Fruit fly (Drosophila melanogaster) whole organism, embryonic: ENCODE results near the gene PIG-Wb.

ENCODE experiments used
- Aef1 ChIP-seq: fragments of 200-800 bp; sonication (Bioruptor generic); IDR thresholded peaks from 3 replicates; pipeline ENCODE4 v1.3.6; 2022; ENCODE audit warnings: missing biosample characterization, missing genetic modification characterization
- Atf-2 ChIP-seq: fragments of 200-800 bp; sonication (Bioruptor generic); optimal IDR thresholded peaks from 2 replicates; lab custom pipeline; 2016; ENCODE audit warnings: missing biosample characterization, missing genetic modification characterization
- BtbVII ChIP-seq: fragments of 200-800 bp; sonication (Bioruptor generic); optimal IDR thresholded peaks from 3 replicates; lab custom pipeline; 2017; ENCODE audit warnings: missing biosample characterization, mild to moderate bottlenecking, missing genetic modification characterization
- Bteb2 ChIP-seq: fragments of 200-800 bp; sonication (Bioruptor generic); optimal IDR thresholded peaks from 2 replicates; lab custom pipeline; 2016; ENCODE audit warnings: missing biosample characterization, missing genetic modification characterization
- CG10431 ChIP-seq: fragments of 200-800 bp; sonication (Bioruptor generic); optimal IDR thresholded peaks from 3 replicates; lab custom pipeline; 2018; ENCODE audit warnings: missing biosample characterization, mild to moderate bottlenecking, missing genetic modification characterization
- CG12155 ChIP-seq: fragments of 200-800 bp; sonication (Bioruptor generic); optimal IDR thresholded peaks from 3 replicates; lab custom pipeline; 2016; ENCODE audit warnings: missing biosample characterization, missing genetic modification characterization
- CG12769 ChIP-seq: fragments of 200-800 bp; sonication (Bioruptor generic); optimal IDR thresholded peaks from 2 replicates; lab custom pipeline; 2019; ENCODE audit warnings: missing biosample characterization, mild to moderate bottlenecking, missing genetic modification characterization, moderate library complexity
- CG13296 ChIP-seq: fragments of 200-800 bp; sonication (Bioruptor generic); optimal IDR thresholded peaks from 3 replicates; lab custom pipeline; 2018; ENCODE audit warnings: missing biosample characterization, mild to moderate bottlenecking, missing genetic modification characterization
- CG14710 ChIP-seq: fragments of 200-800 bp; sonication (Bioruptor generic); optimal IDR thresholded peaks from 3 replicates; lab custom pipeline; 2019; ENCODE audit warnings: missing biosample characterization, mild to moderate bottlenecking, missing genetic modification characterization, moderate library complexity
- CG18619 ChIP-seq: fragments of 200-800 bp; sonication (Bioruptor generic); optimal IDR thresholded peaks from 3 replicates; lab custom pipeline; 2017; ENCODE audit warnings: missing biosample characterization, mild to moderate bottlenecking, missing genetic modification characterization
- CG2199 ChIP-seq: fragments of 200-800 bp; sonication (Bioruptor generic); IDR thresholded peaks from 3 replicates; pipeline ENCODE4 v1.3.6; 2022; ENCODE audit warnings: missing biosample characterization, missing genetic modification characterization
- CG2678 ChIP-seq: fragments of 200-800 bp; sonication (Bioruptor generic); optimal IDR thresholded peaks from 3 replicates; lab custom pipeline; 2019; ENCODE audit warnings: missing biosample characterization, mild to moderate bottlenecking, missing genetic modification characterization, moderate library complexity
- CG3407 ChIP-seq: fragments of 200-800 bp; sonication (Bioruptor generic); optimal IDR thresholded peaks from 2 replicates; lab custom pipeline; 2018; ENCODE audit warnings: missing biosample characterization, mild to moderate bottlenecking, missing genetic modification characterization
- CG3726 ChIP-seq: fragments of 200-800 bp; sonication (Bioruptor generic); IDR thresholded peaks from 3 replicates; pipeline ENCODE4, ENCODE4 v1.3.6; 2022; ENCODE audit warnings: missing biosample characterization, missing genetic modification characterization
- CG6813 ChIP-seq: fragments of 200-800 bp; sonication (Bioruptor generic); optimal IDR thresholded peaks from 2 replicates; lab custom pipeline; 2017; ENCODE audit warnings: missing biosample characterization, missing genetic modification characterization, mild to moderate bottlenecking, moderate library complexity, missing genetic modification reagents
- CG6854 ChIP-seq: fragments of 200-800 bp; sonication (Bioruptor generic); optimal IDR thresholded peaks from 3 replicates; lab custom pipeline; 2017; ENCODE audit warnings: missing biosample characterization, mild to moderate bottlenecking, missing genetic modification characterization
- D19B ChIP-seq: fragments of 200-800 bp; sonication (Bioruptor generic); optimal IDR thresholded peaks from 2 replicates; lab custom pipeline; 2017; ENCODE audit warnings: missing biosample characterization, mild to moderate bottlenecking, missing genetic modification characterization
- Dp ChIP-seq: fragments of 200-800 bp; sonication (Bioruptor generic); optimal IDR thresholded peaks from 2 replicates; lab custom pipeline; 2018; ENCODE audit warnings: missing biosample characterization, mild to moderate bottlenecking, missing genetic modification characterization, moderate library complexity
- Dref ChIP-seq: fragments of 200-800 bp; sonication (Bioruptor generic); IDR thresholded peaks from 2 replicates; pipeline ENCODE4 v1.3.6; 2022; ENCODE audit warnings: missing biosample characterization, missing genetic modification characterization
- Fer1 ChIP-seq: fragments of 200-800 bp; sonication (Bioruptor generic); optimal IDR thresholded peaks from 2 replicates; lab custom pipeline; 2017; ENCODE audit warnings: missing biosample characterization, mild to moderate bottlenecking, missing genetic modification characterization
- H15 ChIP-seq: fragments of 200-800 bp; sonication (Bioruptor generic); IDR thresholded peaks from 3 replicates; pipeline ENCODE4 v1.3.6; 2022; ENCODE audit warnings: missing biosample characterization, missing genetic modification characterization
- Hmr ChIP-seq: fragments of 200-800 bp; sonication (Bioruptor generic); optimal IDR thresholded peaks from 3 replicates; lab custom pipeline; 2017; ENCODE audit warnings: mild to moderate bottlenecking, missing biosample characterization, missing genetic modification reagents, missing genetic modification characterization
- Hr51 ChIP-seq, 2 experiments: fragments of 200-800 bp; sonication (Bioruptor generic); optimal IDR thresholded peaks; 2 replicates in 1 of 2; 3 replicates in 1 of 2; lab custom pipeline; 2016 to 2018; ENCODE audit warnings: missing biosample characterization in 2 of 2, missing genetic modification characterization in 2 of 2, mild to moderate bottlenecking in 1 of 2, moderate library complexity in 1 of 2
- Hr78 ChIP-seq, 2 experiments: fragments of 200-800 bp in 1 of 2; fragments of >200 bp in 1 of 2; sonication (Bioruptor generic) in 1 of 2; optimal IDR thresholded peaks; 2 replicates each; lab custom pipeline; 2017 to 2019; ENCODE audit warnings: missing biosample characterization in 2 of 2, missing genetic modification characterization in 2 of 2, mild to moderate bottlenecking in 1 of 2, moderate library complexity in 1 of 2
- Scr ChIP-seq: fragments of 200-800 bp; sonication (Bioruptor generic); IDR thresholded peaks from 2 replicates; pipeline ENCODE4 v1.3.6; 2022; ENCODE audit warnings: missing biosample characterization, missing genetic modification characterization; ENCODE audit not compliant: partially characterized antibody
- Ssrp ChIP-seq: fragments of 200-800 bp; sonication (Bioruptor generic); optimal IDR thresholded peaks from 2 replicates; lab custom pipeline; 2018; ENCODE audit warnings: missing biosample characterization, mild to moderate bottlenecking, missing genetic modification characterization, moderate library complexity
- Trl ChIP-seq, 3 experiments: fragments of >200 bp in 2 of 3; fragments of 200-800 bp in 1 of 3; sonication (Bioruptor generic) in 1 of 3; optimal IDR thresholded peaks; 2 replicates in 1 of 3; 3 replicates in 2 of 3; lab custom pipeline; 2016 to 2017; ENCODE audit warnings: missing biosample characterization in 1 of 3, missing genetic modification characterization in 1 of 3
- cato ChIP-seq: fragments of 200-800 bp; sonication (Bioruptor generic); optimal IDR thresholded peaks from 2 replicates; lab custom pipeline; 2016; ENCODE audit warnings: missing biosample characterization, missing genetic modification characterization, borderline replicate concordance
- emc ChIP-seq: fragments of 200-800 bp; sonication (Bioruptor generic); optimal IDR thresholded peaks from 2 replicates; lab custom pipeline; 2016; ENCODE audit warnings: missing biosample characterization, missing genetic modification characterization
- ems ChIP-seq: fragments of 200-800 bp; sonication (Bioruptor generic); optimal IDR thresholded peaks from 3 replicates; lab custom pipeline; 2016; ENCODE audit warnings: missing biosample characterization, missing genetic modification characterization
- eve ChIP-seq, 2 experiments: fragments of >200 bp; optimal IDR thresholded peaks; 2 replicates each; lab custom pipeline; 2017; ENCODE audit warnings: missing biosample characterization in 2 of 2, missing genetic modification characterization in 2 of 2
- ftz-f1 ChIP-seq: fragments of 200-800 bp; sonication (Bioruptor generic); optimal IDR thresholded peaks from 2 replicates; lab custom pipeline; 2016; ENCODE audit warnings: missing biosample characterization, missing genetic modification characterization
- gem ChIP-seq: fragments of 200-800 bp; sonication (Bioruptor generic); optimal IDR thresholded peaks from 2 replicates; lab custom pipeline; 2019; ENCODE audit warnings: missing biosample characterization, mild to moderate bottlenecking, missing genetic modification characterization, moderate library complexity
- grau ChIP-seq: fragments of 200-800 bp; optimal IDR thresholded peaks from 3 replicates; lab custom pipeline; 2019; ENCODE audit warnings: missing biosample characterization, mild to moderate bottlenecking, missing genetic modification characterization, moderate library complexity
- her ChIP-seq: fragments of 200-800 bp; sonication (Bioruptor generic); optimal IDR thresholded peaks from 2 replicates; lab custom pipeline; 2016; ENCODE audit warnings: missing biosample characterization, missing genetic modification characterization
- lbe ChIP-seq: fragments of 200-800 bp; sonication (Bioruptor generic); optimal IDR thresholded peaks from 2 replicates; lab custom pipeline; 2016; ENCODE audit warnings: missing biosample characterization, mild to moderate bottlenecking, missing genetic modification characterization
- mam ChIP-seq: fragments of 200-800 bp; sonication (Bioruptor generic); optimal IDR thresholded peaks from 3 replicates; lab custom pipeline; 2016; ENCODE audit warnings: missing biosample characterization, missing genetic modification characterization
- otp ChIP-seq: fragments of 200-800 bp; sonication (Bioruptor generic); IDR thresholded peaks from 3 replicates; pipeline ENCODE4, ENCODE4 v1.3.6; 2022; ENCODE audit warnings: missing biosample characterization, missing genetic modification characterization
- salm ChIP-seq: fragments of 200-800 bp; sonication (Bioruptor generic); optimal IDR thresholded peaks from 2 replicates; lab custom pipeline; 2018; ENCODE audit warnings: missing biosample characterization, mild to moderate bottlenecking, missing genetic modification characterization
- sens ChIP-seq: fragments of 200-800 bp; sonication (Bioruptor generic); peaks from one replicate; lab custom pipeline; 2016; ENCODE audit warnings: missing biosample characterization, missing genetic modification characterization
- sna ChIP-seq: fragments of 200-800 bp; sonication (Bioruptor generic); IDR thresholded peaks from 2 replicates; pipeline ENCODE4 v1.3.6; 2022; ENCODE audit warnings: missing biosample characterization, missing genetic modification characterization; ENCODE audit not compliant: partially characterized antibody
- so ChIP-seq: fragments of 200-800 bp; sonication (Bioruptor generic); IDR thresholded peaks from 3 replicates; pipeline ENCODE4 v1.3.6; 2022; ENCODE audit warnings: missing biosample characterization, missing genetic modification characterization
- sob ChIP-seq: fragments of 200-800 bp; sonication (Bioruptor generic); IDR thresholded peaks from 2 replicates; pipeline ENCODE4 v1.3.6; 2022; ENCODE audit warnings: missing biosample characterization, missing genetic modification characterization
- stc ChIP-seq: fragments of 200-800 bp; sonication (Bioruptor generic); IDR thresholded peaks from 2 replicates; pipeline ENCODE4 v1.3.6; 2022; ENCODE audit warnings: missing biosample characterization, missing genetic modification characterization
- sug ChIP-seq: fragments of 200-800 bp; optimal IDR thresholded peaks from 2 replicates; lab custom pipeline; 2019; ENCODE audit warnings: missing biosample characterization, mild to moderate bottlenecking, missing genetic modification characterization, moderate library complexity
- tx ChIP-seq: fragments of 200-800 bp; sonication (Bioruptor generic); optimal IDR thresholded peaks from 2 replicates; lab custom pipeline; 2016; ENCODE audit warnings: missing biosample characterization, missing genetic modification characterization
- wek ChIP-seq: fragments of 200-800 bp; sonication (Bioruptor generic); optimal IDR thresholded peaks from 3 replicates; lab custom pipeline; 2018; ENCODE audit warnings: missing biosample characterization, mild to moderate bottlenecking, missing genetic modification characterization, moderate library complexity
- yki ChIP-seq: fragments of >200 bp; optimal IDR thresholded peaks from 3 replicates; lab custom pipeline; 2018

PIG-Wb gene

dm6 chr3L:1741655-1742551 lies 4.0 kb upstream of the PIG-Wb start (continued):
- peak; percentile 60 for TF ChIP-seq CG13296 (GFP tag; lab: Kevin White, UChicago)
- TF ChIP-seq Fer1 = no peak
- TF ChIP-seq sob (GFP tag; lab: Robert Waterston, UW) = no peak
- no peak for TF ChIP-seq CG10431 (GFP tag; lab: Kevin White, UChicago)
- TF ChIP-seq CG2199 (GFP tag; lab: Robert Waterston, UW) = 0 out of 3 replicates have a peak, but pooled peaks have one; percentile 21
- TF ChIP-seq wek (GFP tag; lab: Kevin White, UChicago) = peak; percentile 17
- TF ChIP-seq Aef1 (GFP tag; lab: Robert Waterston, UW) = no peak
- TF ChIP-seq CG2678 = peak; percentile 30
- TF ChIP-seq CG12769 (tag; lab: Kevin White, UChicago) = peak; percentile 17
- no peak for TF ChIP-seq CG18619 (GFP tag; lab: Kevin White, UChicago)
- TF ChIP-seq otp (GFP tag; lab: Robert Waterston, UW) = peak; percentile 20; the same call in 1 of the 3 replicates
- peak; percentile 8 for TF ChIP-seq gem (tag; lab: Kevin White, UChicago)
- TF ChIP-seq Hmr (GFP tag; lab: Kevin White, UChicago) = peak; percentile 37
- TF ChIP-seq CG3726 (GFP tag; lab: Robert Waterston, UW) = no peak
- TF ChIP-seq Scr (GFP tag; lab: Robert Waterston, UW) = peak; percentile 20; the same call in 1 of the 2 replicates
- no peak for TF ChIP-seq grau (tag; lab: Kevin White, UChicago)
- no peak for TF ChIP-seq H15 (GFP tag; lab: Robert Waterston, UW)
- peak; percentile 21 for TF ChIP-seq Dref
- TF ChIP-seq sens (GFP tag; lab: Kevin White, UChicago) = peak; percentile 86
- TF ChIP-seq so (GFP tag; lab: Robert Waterston, UW) = peak; percentile 39; the same call in 1 of the 3 replicates
- TF ChIP-seq CG14710 = no peak
- TF ChIP-seq mam = no peak
- peak; percentile 14 for TF ChIP-seq Dp (GFP tag; lab: Kevin White, UChicago)
- TF ChIP-seq Trl (optimal IDR thresholded peaks at IDR 0.05; lab: Kevin White, UChicago) = peak in 1 of 2 experiments; percentile 38
- no peak for TF ChIP-seq Trl (GFP tag; optimal IDR thresholded peaks at IDR 0.05; lab: Kevin White, UChicago)
- no peak for TF ChIP-seq her (GFP tag; lab: Kevin White, UChicago)
- TF ChIP-seq cato (GFP tag; lab: Kevin White, UChicago) = no peak
- TF ChIP-seq lbe (GFP tag; lab: Kevin White, UChicago) = no peak
- TF ChIP-seq stc (GFP tag; lab: Robert Waterston, UW) = no peak
- TF ChIP-seq Hr78 (GFP tag; optimal IDR thresholded peaks at IDR 0.05; lab: Kevin White, UChicago) = peak in 1 of 2 experiments; percentile 7
- TF ChIP-seq CG6854 = peak; percentile 29
- no peak for TF ChIP-seq Hr51 (GFP tag; optimal IDR thresholded peaks at IDR 0.05; lab: Kevin White, UChicago)
- TF ChIP-seq sug (tag; lab: Kevin White, UChicago) = peak; percentile 40
- TF ChIP-seq ems (GFP tag; lab: Kevin White, UChicago) = no peak
- TF ChIP-seq tx = no peak
- TF ChIP-seq Ssrp (tag; lab: Kevin White, UChicago) = no peak
- TF ChIP-seq ftz-f1 = peak; percentile 5
- no peak for TF ChIP-seq CG3407
- 0 out of 2 replicates have a peak, but pooled peaks have one; percentile 22 for TF ChIP-seq sna (GFP tag; lab: Robert Waterston, UW)
- TF ChIP-seq CG6813 = no peak
- TF ChIP-seq eve (GFP tag; optimal IDR thresholded peaks at IDR 0.05; lab: Kevin White, UChicago) = no peak
- TF ChIP-seq yki = no peak
- TF ChIP-seq D19B = no peak
- TF ChIP-seq salm (tag; lab: Kevin White, UChicago) = peak; percentile 56
- no peak for TF ChIP-seq Bteb2 (GFP tag; lab: Kevin White, UChicago)
- no peak for TF ChIP-seq Atf-2
- no peak for TF ChIP-seq emc (GFP tag; lab: Kevin White, UChicago)
- TF ChIP-seq BtbVII (GFP tag; lab: Kevin White, UChicago) = peak; percentile 9
- no peak for TF ChIP-seq CG12155 (GFP tag; lab: Kevin White, UChicago)
